Fruit fly (Drosophila melanogaster) whole organism, embryonic: ENCODE results near the gene CG43347.
A peak's percentile ranks its signal among the peaks of the same experiment; 100 is the strongest.

Experiments
- Adf1 ChIP-seq: fragments of 200-800 bp; sonication (Bioruptor generic); IDR thresholded peaks from 2 replicates; pipeline ENCODE4 v1.3.6; 2022; ENCODE audit warnings: missing biosample characterization, missing genetic modification characterization
- CG10147 ChIP-seq: fragments of 200-800 bp; sonication (Bioruptor generic); optimal IDR thresholded peaks from 2 replicates; lab custom pipeline; 2019; ENCODE audit warnings: missing biosample characterization, mild to moderate bottlenecking, missing genetic modification characterization, moderate library complexity
- CG11696 ChIP-seq: fragments of 200-800 bp; sonication (Bioruptor generic); IDR thresholded peaks from 2 replicates; pipeline ENCODE4 v1.3.6; 2022; ENCODE audit warnings: missing biosample characterization, missing genetic modification characterization
- CG12391 ChIP-seq: fragments of 200-800 bp; sonication (Bioruptor generic); optimal IDR thresholded peaks from 3 replicates; lab custom pipeline; 2018; ENCODE audit warnings: missing biosample characterization, mild to moderate bottlenecking, missing genetic modification characterization, moderate library complexity
- CG1529 ChIP-seq: fragments of 200-800 bp; sonication (Bioruptor generic); optimal IDR thresholded peaks from 3 replicates; lab custom pipeline; 2018; ENCODE audit warnings: missing biosample characterization, missing genetic modification characterization
- CG15479 ChIP-seq: fragments of 200-800 bp; sonication (Bioruptor generic); optimal IDR thresholded peaks from 3 replicates; lab custom pipeline; 2019; ENCODE audit warnings: missing biosample characterization, mild to moderate bottlenecking, missing genetic modification characterization, moderate library complexity
- CG17802 ChIP-seq: fragments of 200-800 bp; sonication (Bioruptor generic); optimal IDR thresholded peaks from 2 replicates; lab custom pipeline; 2018; ENCODE audit warnings: missing biosample characterization, mild to moderate bottlenecking, missing genetic modification characterization, moderate library complexity
- CG18476 ChIP-seq: fragments of 200-800 bp; sonication (Bioruptor generic); optimal IDR thresholded peaks from 2 replicates; lab custom pipeline; 2016; ENCODE audit warnings: missing biosample characterization, mild to moderate bottlenecking, missing genetic modification characterization
- CG32772 ChIP-seq: fragments of 200-800 bp; sonication (Bioruptor generic); IDR thresholded peaks from 2 replicates; pipeline ENCODE4 v1.3.6; 2022; ENCODE audit warnings: missing biosample characterization, missing genetic modification characterization
- CG33213 ChIP-seq: fragments of 200-800 bp; sonication (Bioruptor generic); optimal IDR thresholded peaks from 3 replicates; lab custom pipeline; 2016; ENCODE audit warnings: missing biosample characterization, missing genetic modification characterization
- CG3847 ChIP-seq: fragments of 200-800 bp; sonication (Bioruptor generic); IDR thresholded peaks from 2 replicates; pipeline ENCODE4 v1.3.6; 2022; ENCODE audit warnings: missing biosample characterization, missing genetic modification characterization
- CG4424 ChIP-seq: fragments of 200-800 bp; sonication (Bioruptor generic); optimal IDR thresholded peaks from 3 replicates; lab custom pipeline; 2016; ENCODE audit warnings: missing biosample characterization, missing genetic modification characterization
- CG4617 ChIP-seq: fragments of 200-800 bp; sonication (Bioruptor generic); optimal IDR thresholded peaks from 3 replicates; lab custom pipeline; 2016; ENCODE audit warnings: missing biosample characterization, missing genetic modification characterization, borderline replicate concordance
- CG4730 ChIP-seq: fragments of 200-800 bp; sonication (Bioruptor generic); IDR thresholded peaks from 2 replicates; pipeline ENCODE4 v1.3.6; 2022; ENCODE audit warnings: missing biosample characterization, missing genetic modification characterization
- CG4854 ChIP-seq: fragments of 200-800 bp; sonication (Bioruptor generic); optimal IDR thresholded peaks from 2 replicates; lab custom pipeline; 2016; ENCODE audit warnings: missing biosample characterization, missing genetic modification characterization, inconsistent platforms
- CG6254 ChIP-seq: fragments of 200-800 bp; sonication (Bioruptor generic); optimal IDR thresholded peaks from 3 replicates; lab custom pipeline; 2017; ENCODE audit warnings: mild to moderate bottlenecking, missing biosample characterization, missing genetic modification reagents, missing genetic modification characterization
- CG6765 ChIP-seq: fragments of 200-800 bp; sonication (Bioruptor generic); optimal IDR thresholded peaks from 3 replicates; lab custom pipeline; 2017; ENCODE audit warnings: missing biosample characterization, mild to moderate bottlenecking, missing genetic modification characterization
- CG6813 ChIP-seq: fragments of 200-800 bp; sonication (Bioruptor generic); optimal IDR thresholded peaks from 2 replicates; lab custom pipeline; 2017; ENCODE audit warnings: missing biosample characterization, missing genetic modification characterization, mild to moderate bottlenecking, moderate library complexity, missing genetic modification reagents
- CG8924 ChIP-seq: fragments of 200-800 bp; optimal IDR thresholded peaks from 3 replicates; lab custom pipeline; 2019; ENCODE audit warnings: missing biosample characterization, mild to moderate bottlenecking, missing genetic modification characterization, moderate library complexity
- CoRest ChIP-seq: fragments of 200-800 bp; sonication (Bioruptor generic); optimal IDR thresholded peaks from 3 replicates; lab custom pipeline; 2018; ENCODE audit warnings: missing biosample characterization, mild to moderate bottlenecking, missing genetic modification characterization, moderate library complexity
- Dip2 ChIP-seq: fragments of 200-800 bp; sonication (Bioruptor generic); IDR thresholded peaks from 2 replicates; pipeline ENCODE4 v1.3.6; 2022; ENCODE audit warnings: missing biosample characterization, missing genetic modification characterization
- HHEX ChIP-seq: fragments of 200-800 bp; sonication (Bioruptor generic); optimal IDR thresholded peaks from 3 replicates; lab custom pipeline; 2017; ENCODE audit warnings: missing biosample characterization, mild to moderate bottlenecking, missing genetic modification characterization, missing genetic modification reagents
- Hey ChIP-seq: fragments of 200-800 bp; sonication (Bioruptor generic); optimal IDR thresholded peaks from 3 replicates; lab custom pipeline; 2018; ENCODE audit warnings: missing biosample characterization, mild to moderate bottlenecking, missing genetic modification characterization
- Lhr ChIP-seq: fragments of 200-800 bp; sonication (Bioruptor generic); optimal IDR thresholded peaks from 3 replicates; lab custom pipeline; 2017; ENCODE audit warnings: mild to moderate bottlenecking, missing biosample characterization, missing genetic modification reagents, missing genetic modification characterization
- NK7.1 ChIP-seq: fragments of 200-800 bp; sonication (Bioruptor generic); optimal IDR thresholded peaks from 3 replicates; lab custom pipeline; 2016; ENCODE audit warnings: missing biosample characterization, missing genetic modification characterization
- Nf-YB ChIP-seq: fragments of 200-800 bp; sonication (Bioruptor generic); optimal IDR thresholded peaks from 3 replicates; lab custom pipeline; 2019; ENCODE audit warnings: missing biosample characterization, mild to moderate bottlenecking, missing genetic modification characterization, moderate library complexity
- Nf-YC ChIP-seq: fragments of 200-800 bp; optimal IDR thresholded peaks from 3 replicates; lab custom pipeline; 2019; ENCODE audit warnings: missing biosample characterization, mild to moderate bottlenecking, missing genetic modification characterization, moderate library complexity
- Ssrp ChIP-seq: fragments of 200-800 bp; sonication (Bioruptor generic); optimal IDR thresholded peaks from 2 replicates; lab custom pipeline; 2018; ENCODE audit warnings: missing biosample characterization, mild to moderate bottlenecking, missing genetic modification characterization, moderate library complexity
- Tbp ChIP-seq: fragments of >200 bp; optimal IDR thresholded peaks from 2 replicates; lab custom pipeline; 2018; ENCODE audit warnings: missing biosample characterization, missing genetic modification characterization
- ara ChIP-seq: fragments of 200-800 bp; sonication (Bioruptor generic); IDR thresholded peaks from 2 replicates; pipeline ENCODE4 v1.3.6; 2022; ENCODE audit warnings: missing biosample characterization, missing genetic modification characterization
- bbx ChIP-seq: fragments of 200-800 bp; sonication (Bioruptor generic); IDR thresholded peaks from 2 replicates; pipeline ENCODE4 v1.3.6; 2022; ENCODE audit warnings: missing biosample characterization, missing genetic modification characterization; ENCODE audit not compliant: partially characterized antibody
- bcd ChIP-seq: fragments of 200-800 bp; sonication (Bioruptor generic); optimal IDR thresholded peaks from 2 replicates; lab custom pipeline; 2017; ENCODE audit warnings: missing biosample characterization, mild to moderate bottlenecking, missing genetic modification characterization
- bowl ChIP-seq: fragments of 200-800 bp; sonication (Bioruptor generic); IDR thresholded peaks from 2 replicates; pipeline ENCODE4 v1.3.6; 2022; ENCODE audit warnings: missing biosample characterization, missing genetic modification characterization
- croc ChIP-seq: fragments of 200-800 bp; sonication (Bioruptor generic); conservative IDR thresholded peaks from 3 replicates; pipeline ENCODE4 v1.3.6; 2022; ENCODE audit warnings: missing biosample characterization, missing genetic modification characterization
- crol ChIP-seq: fragments of 200-800 bp; sonication (Bioruptor generic); IDR thresholded peaks from 2 replicates; pipeline ENCODE4 v1.3.6; 2022; ENCODE audit warnings: missing biosample characterization, missing genetic modification characterization
- en ChIP-seq: fragments of 200-800 bp; sonication (Bioruptor generic); optimal IDR thresholded peaks from 2 replicates; lab custom pipeline; 2016; ENCODE audit warnings: missing biosample characterization, missing genetic modification characterization
- fd102C ChIP-seq: fragments of 200-800 bp; sonication (Bioruptor generic); optimal IDR thresholded peaks from 2 replicates; lab custom pipeline; 2018; ENCODE audit warnings: missing biosample characterization, mild to moderate bottlenecking, missing genetic modification characterization, moderate library complexity
- gsb ChIP-seq: fragments of 200-800 bp; sonication (Bioruptor generic); IDR thresholded peaks from 2 replicates; pipeline ENCODE4 v1.3.6; 2022; ENCODE audit warnings: missing biosample characterization, missing genetic modification characterization
- gt ChIP-seq: fragments of 200-800 bp; sonication (Bioruptor generic); IDR thresholded peaks from 2 replicates; pipeline ENCODE4 v1.3.6; 2022; ENCODE audit warnings: missing biosample characterization, missing genetic modification characterization
- mld ChIP-seq: fragments of 200-800 bp; sonication (Bioruptor generic); IDR thresholded peaks from 3 replicates; pipeline ENCODE4 v1.3.6; 2022; ENCODE audit warnings: missing biosample characterization, missing genetic modification characterization; ENCODE audit not compliant: partially characterized antibody
- nerfin-2 ChIP-seq: fragments of 200-800 bp; sonication (Bioruptor generic); IDR thresholded peaks from 2 replicates; pipeline ENCODE4 v1.3.6; 2022; ENCODE audit warnings: missing biosample characterization, missing genetic modification characterization; ENCODE audit not compliant: partially characterized antibody
- pan ChIP-seq, 4 experiments: fragments of >200 bp in 3 of 4; fragments of 200-800 bp in 1 of 4; sonication (Bioruptor generic) in 1 of 4; optimal IDR thresholded peaks in 3 of 4; IDR thresholded peaks in 1 of 4; 2 replicates each; pipeline versions ENCODE4 v1.3.6 to Lab custom; 2017 to 2022; ENCODE audit warnings: missing biosample characterization in 2 of 4, missing genetic modification characterization in 2 of 4, mixed read lengths in 1 of 4
- peb ChIP-seq: fragments of 200-800 bp; sonication (Bioruptor generic); IDR thresholded peaks from 2 replicates; pipeline ENCODE4 v1.3.6; 2022; ENCODE audit warnings: missing biosample characterization, missing genetic modification characterization
- pzg ChIP-seq: fragments of 200-800 bp; sonication (Bioruptor generic); optimal IDR thresholded peaks from 3 replicates; lab custom pipeline; 2018; ENCODE audit warnings: missing biosample characterization, mild to moderate bottlenecking, missing genetic modification characterization, moderate library complexity
- ranshi ChIP-seq: fragments of 200-800 bp; sonication (Bioruptor generic); IDR thresholded peaks from 2 replicates; pipeline ENCODE4 v1.3.6; 2022; ENCODE audit warnings: missing biosample characterization, missing genetic modification characterization
- rib ChIP-seq: fragments of 200-800 bp; sonication (Bioruptor generic); IDR thresholded peaks from 2 replicates; pipeline ENCODE4 v1.3.6; 2022; ENCODE audit warnings: missing biosample characterization, missing genetic modification characterization
- row ChIP-seq: fragments of 200-800 bp; sonication (Bioruptor generic); IDR thresholded peaks from 3 replicates; pipeline ENCODE4 v1.3.6; 2022; ENCODE audit warnings: missing biosample characterization, missing genetic modification characterization
- sqz ChIP-seq: fragments of 200-800 bp; sonication (Bioruptor generic); optimal IDR thresholded peaks from 3 replicates; lab custom pipeline; 2018; ENCODE audit warnings: missing biosample characterization, mild to moderate bottlenecking, missing genetic modification characterization
- stc ChIP-seq: fragments of 200-800 bp; sonication (Bioruptor generic); IDR thresholded peaks from 2 replicates; pipeline ENCODE4 v1.3.6; 2022; ENCODE audit warnings: missing biosample characterization, missing genetic modification characterization
- vnd ChIP-seq: fragments of 200-800 bp; sonication (Bioruptor generic); IDR thresholded peaks from 3 replicates; pipeline ENCODE4 v1.3.6; 2022; ENCODE audit warnings: missing biosample characterization, missing genetic modification characterization; ENCODE audit not compliant: partially characterized antibody

Gene CG43347

dm6 chrX:10561433-10561832 lies 58.6 kb downstream of the CG43347 start (continued):
- TF ChIP-seq vnd (GFP tag; lab: Robert Waterston, UW) (no peak), CG17802 (tag; lab: Kevin White, UChicago) (no peak), CG4424 (GFP tag; lab: Kevin White, UChicago) (peak; percentile 19), pan (optimal IDR thresholded peaks at IDR 0.05; lab: Kevin White, UChicago) (no peak), pan (GFP tag; optimal IDR thresholded peaks at IDR 0.05 in 1 of 2, IDR thresholded peaks at IDR 0.05 in 1 of 2) (peak in 1 of 2 experiments; percentile 64), mld (no peak), sqz (GFP tag; lab: Kevin White, UChicago) (no peak), CG12391 (tag; lab: Kevin White, UChicago) (peak; percentile 64), HHEX (GFP tag; lab: Kevin White, UChicago) (no peak), fd102C (GFP tag; lab: Kevin White, UChicago) (no peak), bcd (GFP tag; lab: Kevin White, UChicago) (peak; percentile 18), Dip2 (GFP tag; lab: Robert Waterston, UW) (no peak), CG6765 (GFP tag; lab: Kevin White, UChicago) (no peak), row (GFP tag; lab: Robert Waterston, UW) (peak; percentile 80), CG10147 (peak; percentile 63), bowl (no peak), NK7.1 (GFP tag; lab: Kevin White, UChicago) (no peak), en (GFP tag; lab: Kevin White, UChicago) (no peak), CG4617 (GFP tag; lab: Kevin White, UChicago) (no peak), Nf-YB (peak; percentile 32), CG15479 (no peak), CG33213 (no peak), rib (GFP tag; lab: Robert Waterston, UW) (no peak), CG8924 (peak; percentile 55), CG11696 (GFP tag; lab: Robert Waterston, UW) (no peak), gsb (GFP tag; lab: Robert Waterston, UW) (no peak), pzg (GFP tag; lab: Kevin White, UChicago) (no peak), CG32772 (GFP tag; lab: Robert Waterston, UW) (peak; percentile 35; the same call in 1 of the 2 replicates), stc (GFP tag; lab: Robert Waterston, UW) (peak; percentile 44; the same call in 1 of the 2 replicates), CG3847 (peak; percentile 29; the same call in 1 of the 2 replicates), nerfin-2 (GFP tag; lab: Robert Waterston, UW) (no peak), CG6813 (GFP tag; lab: Kevin White, UChicago) (no peak), CG6254 (GFP tag; lab: Kevin White, UChicago) (no peak), CG4730 (GFP tag; lab: Robert Waterston, UW) (0 out of 2 replicates have a peak, but pooled peaks have one; percentile 21), CG18476 (GFP tag; lab: Kevin White, UChicago) (no peak), Adf1 (GFP tag; lab: Robert Waterston, UW) (no peak), CG4854 (no peak), crol (no peak), Lhr (no peak), Ssrp (peak; percentile 56), Nf-YC (tag; lab: Kevin White, UChicago) (peak; percentile 19), Tbp (GFP tag; lab: Kevin White, UChicago) (no peak), Hey (tag; lab: Kevin White, UChicago) (no peak), CoRest (tag; lab: Kevin White, UChicago) (peak; percentile 69), ara (GFP tag; lab: Robert Waterston, UW) (no peak), ranshi (GFP tag; lab: Robert Waterston, UW) (no peak), gt (GFP tag; lab: Robert Waterston, UW) (no peak), CG1529 (peak; percentile 11), bbx (GFP tag; lab: Robert Waterston, UW) (no peak), peb (GFP tag; lab: Robert Waterston, UW) (no peak), croc (GFP tag; lab: Robert Waterston, UW) (no peak; the same call in 2 of the 3 replicates)
